Fruit fly (Drosophila melanogaster) whole organism, embryonic: ENCODE results near the gene Fitm.

ENCODE experiments used
- Ada2b ChIP-seq: fragments of 200-800 bp; sonication (Bioruptor generic); IDR thresholded peaks from 2 replicates; pipeline ENCODE4 v1.3.6; 2022; ENCODE audit warnings: missing biosample characterization, missing genetic modification characterization
- Adf1 ChIP-seq: fragments of 200-800 bp; sonication (Bioruptor generic); IDR thresholded peaks from 2 replicates; pipeline ENCODE4 v1.3.6; 2022; ENCODE audit warnings: missing biosample characterization, missing genetic modification characterization
- Antp ChIP-seq: fragments of 200-800 bp; sonication (Bioruptor generic); optimal IDR thresholded peaks from 3 replicates; lab custom pipeline; 2016; ENCODE audit warnings: missing biosample characterization, missing genetic modification characterization
- Asciz ChIP-seq: fragments of 200-800 bp; sonication (Bioruptor generic); optimal IDR thresholded peaks from 2 replicates; lab custom pipeline; 2017; ENCODE audit warnings: missing biosample characterization, mild to moderate bottlenecking, missing genetic modification characterization, missing genetic modification reagents
- Bteb2 ChIP-seq: fragments of 200-800 bp; sonication (Bioruptor generic); optimal IDR thresholded peaks from 2 replicates; lab custom pipeline; 2016; ENCODE audit warnings: missing biosample characterization, missing genetic modification characterization
- CG11696 ChIP-seq: fragments of 200-800 bp; sonication (Bioruptor generic); IDR thresholded peaks from 2 replicates; pipeline ENCODE4 v1.3.6; 2022; ENCODE audit warnings: missing biosample characterization, missing genetic modification characterization
- CG12104 ChIP-seq: fragments of 200-800 bp; sonication (Bioruptor generic); optimal IDR thresholded peaks from 3 replicates; lab custom pipeline; 2016; ENCODE audit warnings: missing biosample characterization, missing genetic modification characterization
- CG12391 ChIP-seq: fragments of 200-800 bp; sonication (Bioruptor generic); optimal IDR thresholded peaks from 3 replicates; lab custom pipeline; 2018; ENCODE audit warnings: missing biosample characterization, mild to moderate bottlenecking, missing genetic modification characterization, moderate library complexity
- CG15269 ChIP-seq: fragments of 200-800 bp; sonication (Bioruptor generic); optimal IDR thresholded peaks from 2 replicates; lab custom pipeline; 2018; ENCODE audit warnings: missing biosample characterization, mild to moderate bottlenecking, missing genetic modification characterization, moderate library complexity
- CG16863 ChIP-seq: fragments of 200-800 bp; sonication (Bioruptor generic); optimal IDR thresholded peaks from 3 replicates; lab custom pipeline; 2016; ENCODE audit warnings: missing biosample characterization, missing genetic modification characterization
- CG17359 ChIP-seq: fragments of 200-800 bp; sonication (Bioruptor generic); optimal IDR thresholded peaks from 3 replicates; lab custom pipeline; 2018; ENCODE audit warnings: missing biosample characterization, mild to moderate bottlenecking, missing genetic modification characterization, moderate library complexity
- CG17385 ChIP-seq: fragments of 200-800 bp; sonication (Bioruptor generic); optimal IDR thresholded peaks from 3 replicates; lab custom pipeline; 2018; ENCODE audit warnings: missing biosample characterization, mild to moderate bottlenecking, missing genetic modification characterization
- CG18262 ChIP-seq: fragments of 200-800 bp; optimal IDR thresholded peaks from 3 replicates; lab custom pipeline; 2019; ENCODE audit warnings: missing biosample characterization, mild to moderate bottlenecking, missing genetic modification characterization, moderate library complexity
- CG18599 ChIP-seq: fragments of 200-800 bp; sonication (Bioruptor generic); optimal IDR thresholded peaks from 3 replicates; lab custom pipeline; 2017; ENCODE audit warnings: missing biosample characterization, missing genetic modification characterization, mild to moderate bottlenecking, moderate library complexity, missing genetic modification reagents
- CG2875 ChIP-seq: fragments of 200-800 bp; sonication (Bioruptor generic); optimal IDR thresholded peaks from 2 replicates; lab custom pipeline; 2017; ENCODE audit warnings: missing biosample characterization, mild to moderate bottlenecking, missing genetic modification characterization, missing genetic modification reagents
- CG30403 ChIP-seq: fragments of 200-800 bp; sonication (Bioruptor generic); optimal IDR thresholded peaks from 3 replicates; lab custom pipeline; 2016; ENCODE audit warnings: missing biosample characterization, missing genetic modification characterization
- CG31388 ChIP-seq: fragments of 200-800 bp; sonication (Bioruptor generic); optimal IDR thresholded peaks from 2 replicates; lab custom pipeline; 2016; ENCODE audit warnings: missing biosample characterization, missing genetic modification characterization
- CG6791 ChIP-seq: fragments of 200-800 bp; sonication (Bioruptor generic); IDR thresholded peaks from 3 replicates; pipeline ENCODE4 v1.3.6; 2022; ENCODE audit warnings: missing biosample characterization, missing genetic modification characterization; ENCODE audit not compliant: partially characterized antibody
- Dad ChIP-seq: fragments of 200-800 bp; sonication (Bioruptor generic); optimal IDR thresholded peaks from 3 replicates; lab custom pipeline; 2016; ENCODE audit warnings: missing biosample characterization, missing genetic modification characterization
- Hr51 ChIP-seq, 2 experiments: fragments of 200-800 bp; sonication (Bioruptor generic); optimal IDR thresholded peaks; 2 replicates in 1 of 2; 3 replicates in 1 of 2; lab custom pipeline; 2016 to 2018; ENCODE audit warnings: missing biosample characterization in 2 of 2, missing genetic modification characterization in 2 of 2, mild to moderate bottlenecking in 1 of 2, moderate library complexity in 1 of 2
- Hr78 ChIP-seq, 2 experiments: fragments of 200-800 bp in 1 of 2; fragments of >200 bp in 1 of 2; sonication (Bioruptor generic) in 1 of 2; optimal IDR thresholded peaks; 2 replicates each; lab custom pipeline; 2017 to 2019; ENCODE audit warnings: missing biosample characterization in 2 of 2, missing genetic modification characterization in 2 of 2, mild to moderate bottlenecking in 1 of 2, moderate library complexity in 1 of 2
- MTF-1 ChIP-seq: fragments of 200-800 bp; sonication (Bioruptor generic); optimal IDR thresholded peaks from 2 replicates; lab custom pipeline; 2018; ENCODE audit warnings: missing biosample characterization, mild to moderate bottlenecking, missing genetic modification characterization, borderline replicate concordance
- NC2β ChIP-seq: fragments of 200-800 bp; sonication (Bioruptor generic); optimal IDR thresholded peaks from 2 replicates; lab custom pipeline; 2016; ENCODE audit warnings: missing biosample characterization, missing genetic modification characterization
- Nf-YB ChIP-seq: fragments of 200-800 bp; sonication (Bioruptor generic); optimal IDR thresholded peaks from 3 replicates; lab custom pipeline; 2019; ENCODE audit warnings: missing biosample characterization, mild to moderate bottlenecking, missing genetic modification characterization, moderate library complexity
- Pdp1 ChIP-seq, 2 experiments: fragments of 200-800 bp; sonication (Bioruptor generic); optimal IDR thresholded peaks; 3 replicates each; lab custom pipeline; 2016; ENCODE audit warnings: missing biosample characterization in 2 of 2, missing genetic modification characterization in 2 of 2, mild to moderate bottlenecking in 1 of 2, moderate library complexity in 1 of 2
- Six4 ChIP-seq: fragments of 200-800 bp; sonication (Bioruptor generic); optimal IDR thresholded peaks from 2 replicates; lab custom pipeline; 2016; ENCODE audit warnings: missing biosample characterization, missing genetic modification characterization
- Sox102F ChIP-seq: fragments of 200-800 bp; sonication (Bioruptor generic); optimal IDR thresholded peaks from 2 replicates; lab custom pipeline; 2018; ENCODE audit warnings: missing biosample characterization, mild to moderate bottlenecking, missing genetic modification characterization, moderate library complexity
- TFAM ChIP-seq: fragments of 200-800 bp; sonication (Bioruptor generic); optimal IDR thresholded peaks from 2 replicates; lab custom pipeline; 2017; ENCODE audit warnings: missing biosample characterization, missing genetic modification characterization, inconsistent platforms
- Xbp1 ChIP-seq: fragments of 200-800 bp; sonication (Bioruptor generic); optimal IDR thresholded peaks from 3 replicates; lab custom pipeline; 2016; ENCODE audit warnings: missing biosample characterization, mild to moderate bottlenecking, missing genetic modification characterization
- bcd ChIP-seq: fragments of 200-800 bp; sonication (Bioruptor generic); optimal IDR thresholded peaks from 2 replicates; lab custom pipeline; 2017; ENCODE audit warnings: missing biosample characterization, mild to moderate bottlenecking, missing genetic modification characterization
- cg ChIP-seq: fragments of 200-800 bp; sonication (Bioruptor generic); optimal IDR thresholded peaks from 3 replicates; lab custom pipeline; 2019; ENCODE audit warnings: missing biosample characterization, mild to moderate bottlenecking, missing genetic modification characterization, moderate library complexity
- crol ChIP-seq: fragments of 200-800 bp; sonication (Bioruptor generic); IDR thresholded peaks from 2 replicates; pipeline ENCODE4 v1.3.6; 2022; ENCODE audit warnings: missing biosample characterization, missing genetic modification characterization
- dan ChIP-seq: fragments of 200-800 bp; sonication (Bioruptor generic); IDR thresholded peaks from 2 replicates; pipeline ENCODE4 v1.3.6; 2022; ENCODE audit warnings: missing biosample characterization, missing genetic modification characterization
- ems ChIP-seq: fragments of 200-800 bp; sonication (Bioruptor generic); optimal IDR thresholded peaks from 3 replicates; lab custom pipeline; 2016; ENCODE audit warnings: missing biosample characterization, missing genetic modification characterization
- gce ChIP-seq: fragments of 200-800 bp; sonication (Bioruptor generic); IDR thresholded peaks from 3 replicates; pipeline ENCODE4 v1.3.6; 2022; ENCODE audit warnings: missing biosample characterization, missing genetic modification characterization
- insv ChIP-seq, 2 experiments: fragments of 200-800 bp; sonication (Bioruptor generic); optimal IDR thresholded peaks; 3 replicates each; lab custom pipeline; 2016 to 2018; ENCODE audit warnings: missing biosample characterization in 2 of 2, missing genetic modification characterization in 2 of 2
- inv ChIP-seq: fragments of 200-800 bp; sonication (Bioruptor generic); IDR thresholded peaks from 2 replicates; pipeline ENCODE4 v1.3.6; 2022; ENCODE audit warnings: missing biosample characterization, missing genetic modification characterization; ENCODE audit not compliant: partially characterized antibody
- jigr1 ChIP-seq: fragments of 200-800 bp; sonication (Bioruptor generic); IDR thresholded peaks from 3 replicates; pipeline ENCODE4 v1.3.6; 2022; ENCODE audit warnings: missing biosample characterization, missing genetic modification characterization
- klu ChIP-seq: fragments of 200-800 bp; sonication (Bioruptor generic); IDR thresholded peaks from 2 replicates; pipeline ENCODE4 v1.3.6; 2022; ENCODE audit warnings: missing biosample characterization, missing genetic modification characterization
- lov ChIP-seq, 2 experiments: fragments of 200-800 bp in 1 of 2; fragments of >200 bp in 1 of 2; sonication (Bioruptor generic) in 1 of 2; IDR thresholded peaks in 1 of 2; optimal IDR thresholded peaks in 1 of 2; 2 replicates in 1 of 2; 3 replicates in 1 of 2; pipeline versions ENCODE4 v1.3.6 to Lab custom; 2017 to 2022; ENCODE audit warnings: missing biosample characterization in 1 of 2, missing genetic modification characterization in 1 of 2
- mirr ChIP-seq: fragments of 200-800 bp; sonication (Bioruptor generic); optimal IDR thresholded peaks from 3 replicates; lab custom pipeline; 2018; ENCODE audit warnings: missing biosample characterization, mild to moderate bottlenecking, missing genetic modification characterization
- nmo ChIP-seq: fragments of 200-800 bp; sonication (Bioruptor generic); optimal IDR thresholded peaks from 2 replicates; lab custom pipeline; 2018; ENCODE audit warnings: missing biosample characterization, mild to moderate bottlenecking, missing genetic modification characterization, moderate library complexity
- pnt ChIP-seq: fragments of 200-800 bp; sonication (Bioruptor generic); optimal IDR thresholded peaks from 3 replicates; lab custom pipeline; 2016; ENCODE audit warnings: missing biosample characterization, missing genetic modification characterization
- sob ChIP-seq: fragments of 200-800 bp; sonication (Bioruptor generic); IDR thresholded peaks from 2 replicates; pipeline ENCODE4 v1.3.6; 2022; ENCODE audit warnings: missing biosample characterization, missing genetic modification characterization
- tgo ChIP-seq: fragments of 200-800 bp; sonication (Bioruptor generic); IDR thresholded peaks from 3 replicates; pipeline ENCODE4 v1.3.6; 2022; ENCODE audit warnings: missing biosample characterization, missing genetic modification characterization
- tup ChIP-seq: fragments of 200-800 bp; sonication (Bioruptor generic); optimal IDR thresholded peaks from 2 replicates; lab custom pipeline; 2016; ENCODE audit warnings: missing biosample characterization, mild to moderate bottlenecking, missing genetic modification characterization, moderate library complexity
- z ChIP-seq: fragments of 200-800 bp; sonication (Bioruptor generic); IDR thresholded peaks from 3 replicates; pipeline ENCODE4 v1.3.6; 2022; ENCODE audit warnings: missing biosample characterization, missing genetic modification characterization

The Fitm gene

dm6 chr3L:5184860-5185639 is 39.2 kb upstream of the Fitm start (continued):
- TF ChIP-seq inv (GFP tag; lab: Robert Waterston, UW) = no peak
- no peak for TF ChIP-seq CG2875
- TF ChIP-seq nmo (GFP tag; lab: Kevin White, UChicago) = peak; percentile 54
- no peak for TF ChIP-seq Asciz (GFP tag; lab: Kevin White, UChicago)
- peak; percentile 56 for TF ChIP-seq CG18262 (tag; lab: Kevin White, UChicago)
- no peak for TF ChIP-seq Six4 (GFP tag; lab: Kevin White, UChicago)
- TF ChIP-seq Nf-YB (GFP tag; lab: Kevin White, UChicago) = peak; percentile 14
- peak; percentile 55 for TF ChIP-seq Xbp1
- TF ChIP-seq mirr (GFP tag; lab: Kevin White, UChicago) = no peak
- TF ChIP-seq gce (GFP tag; lab: Robert Waterston, UW) = 0 out of 3 replicates have a peak, but pooled peaks have one; percentile 2
- peak; percentile 49 for TF ChIP-seq CG12391 (tag; lab: Kevin White, UChicago)
- peak; percentile 98 for TF ChIP-seq Adf1
- 0 out of 2 replicates have a peak, but pooled peaks have one; percentile 35 for TF ChIP-seq klu (GFP tag; lab: Robert Waterston, UW)
- peak; percentile 74 for TF ChIP-seq CG18599
- TF ChIP-seq z (GFP tag; lab: Robert Waterston, UW) = no peak
- TF ChIP-seq CG12104 (GFP tag; lab: Kevin White, UChicago) = peak; percentile 29
- no peak for TF ChIP-seq Ada2b (GFP tag; lab: Robert Waterston, UW)
- no peak for TF ChIP-seq jigr1 (GFP tag; lab: Robert Waterston, UW)
- TF ChIP-seq cg (GFP tag; lab: Kevin White, UChicago) = peak; percentile 15
- TF ChIP-seq Hr78 (GFP tag; optimal IDR thresholded peaks at IDR 0.05; lab: Kevin White, UChicago) = no peak
- TF ChIP-seq lov (optimal IDR thresholded peaks at IDR 0.05; lab: Kevin White, UChicago) = no peak
- peak; percentile 69; the same call in 1 of the 3 replicates for TF ChIP-seq lov (GFP tag; IDR thresholded peaks at IDR 0.05; lab: Robert Waterston, UW)
- TF ChIP-seq CG16863 (GFP tag; lab: Kevin White, UChicago) = no peak
- TF ChIP-seq CG6791 (GFP tag; lab: Robert Waterston, UW) = no peak
- peak; percentile 71 for TF ChIP-seq CG30403
- peak; percentile 65 for TF ChIP-seq Sox102F (GFP tag; lab: Kevin White, UChicago)
- peak; percentile 35; the same call in 1 of the 3 replicates for TF ChIP-seq tgo (GFP tag; lab: Robert Waterston, UW)
- peak; percentile 29 for TF ChIP-seq Antp
- no peak for TF ChIP-seq MTF-1 (GFP tag; lab: Kevin White, UChicago)
- TF ChIP-seq tup (GFP tag; lab: Kevin White, UChicago) = no peak
- TF ChIP-seq insv (GFP tag; optimal IDR thresholded peaks at IDR 0.05; lab: Kevin White, UChicago) = no peak
- TF ChIP-seq bcd = peak; percentile 75
- TF ChIP-seq Hr51 (GFP tag; optimal IDR thresholded peaks at IDR 0.05; lab: Kevin White, UChicago) = peak in 1 of 2 experiments; percentile 81
- no peak for TF ChIP-seq dan
- TF ChIP-seq crol (GFP tag; lab: Robert Waterston, UW) = peak; percentile 74
- peak; percentile 47 for TF ChIP-seq CG17359 (tag; lab: Kevin White, UChicago)
- peak; percentile 30 to 48 for TF ChIP-seq Pdp1 (GFP tag; optimal IDR thresholded peaks at IDR 0.05; lab: Kevin White, UChicago)
- TF ChIP-seq sob (GFP tag; lab: Robert Waterston, UW) = no peak
- no peak for TF ChIP-seq TFAM (GFP tag; lab: Kevin White, UChicago)
- TF ChIP-seq CG31388 (GFP tag; lab: Kevin White, UChicago) = no peak
- TF ChIP-seq ems (GFP tag; lab: Kevin White, UChicago) = peak; percentile 32
- peak; percentile 7 for TF ChIP-seq Dad (GFP tag; lab: Kevin White, UChicago)
- peak; percentile 86 for TF ChIP-seq CG17385
- TF ChIP-seq CG15269 (tag; lab: Kevin White, UChicago) = peak; percentile 62
- peak; percentile 29 for TF ChIP-seq pnt
- TF ChIP-seq Bteb2 (GFP tag; lab: Kevin White, UChicago) = peak; percentile 19
- no peak for TF ChIP-seq NC2β (GFP tag; lab: Kevin White, UChicago)
- no peak for TF ChIP-seq CG11696 (GFP tag; lab: Robert Waterston, UW)
